Fruit fly (Drosophila melanogaster) whole organism, prepupa: ENCODE data around the gene Kah.

Source experiments
- Blimp-1 ChIP-seq: fragments of 200-800 bp; sonication (Bioruptor generic); optimal IDR thresholded peaks from 3 replicates; lab custom pipeline; 2017; ENCODE audit warnings: missing biosample characterization, missing genetic modification characterization, mild to moderate bottlenecking, moderate library complexity, missing genetic modification reagents
- CG10669 ChIP-seq: fragments of 200-800 bp; sonication (Bioruptor generic); optimal IDR thresholded peaks from 3 replicates; lab custom pipeline; 2018; ENCODE audit warnings: missing biosample characterization, mild to moderate bottlenecking, missing genetic modification characterization, moderate library complexity
- CG11294 ChIP-seq: fragments of 200-800 bp; sonication (Bioruptor generic); IDR thresholded peaks from 2 replicates; pipeline ENCODE4 v1.3.6; 2022; ENCODE audit warnings: missing biosample characterization, missing genetic modification characterization
- CG11762 ChIP-seq: fragments of 200-800 bp; sonication (Bioruptor generic); optimal IDR thresholded peaks from 3 replicates; lab custom pipeline; 2016; ENCODE audit warnings: missing biosample characterization, missing genetic modification characterization; ENCODE audit not compliant: insufficient read depth
- CG11902 ChIP-seq: fragments of 200-800 bp; sonication (Bioruptor generic); optimal IDR thresholded peaks from 3 replicates; lab custom pipeline; 2016; ENCODE audit warnings: missing biosample characterization, missing genetic modification characterization
- CG15336 ChIP-seq: fragments of 200-800 bp; sonication (Bioruptor generic); IDR thresholded peaks from 2 replicates; pipeline ENCODE4 v1.3.6; 2022; ENCODE audit warnings: missing biosample characterization, missing genetic modification characterization
- CG1621 ChIP-seq: fragments of 200-800 bp; sonication (Bioruptor generic); optimal IDR thresholded peaks from 3 replicates; lab custom pipeline; 2018; ENCODE audit warnings: missing biosample characterization, mild to moderate bottlenecking, missing genetic modification characterization
- CG16779 ChIP-seq: fragments of 200-800 bp; sonication (Bioruptor generic); optimal IDR thresholded peaks from 3 replicates; lab custom pipeline; 2017; ENCODE audit warnings: missing biosample characterization, mild to moderate bottlenecking, missing genetic modification characterization
- CG31627 ChIP-seq: fragments of 200-800 bp; sonication (Bioruptor generic); optimal IDR thresholded peaks from 3 replicates; lab custom pipeline; 2016; ENCODE audit warnings: missing biosample characterization, missing genetic modification characterization
- CG32006 ChIP-seq: fragments of 200-800 bp; sonication (Bioruptor generic); optimal IDR thresholded peaks from 3 replicates; lab custom pipeline; 2017; ENCODE audit warnings: missing biosample characterization, mild to moderate bottlenecking, missing genetic modification characterization
- CG34406 ChIP-seq: fragments of 200-800 bp; sonication (Bioruptor generic); optimal IDR thresholded peaks from 3 replicates; lab custom pipeline; 2016; ENCODE audit warnings: missing biosample characterization, missing genetic modification characterization
- CG6163 ChIP-seq: fragments of 200-800 bp; sonication (Bioruptor generic); IDR thresholded peaks from 3 replicates; pipeline ENCODE4 v1.3.6; 2022; ENCODE audit warnings: missing biosample characterization, missing genetic modification characterization
- CG6276 ChIP-seq: fragments of 200-800 bp; sonication (Bioruptor generic); optimal IDR thresholded peaks from 2 replicates; lab custom pipeline; 2017; ENCODE audit warnings: missing biosample characterization, mild to moderate bottlenecking, missing genetic modification characterization
- CG6792 ChIP-seq: fragments of 200-800 bp; sonication (Bioruptor generic); optimal IDR thresholded peaks from 3 replicates; lab custom pipeline; 2016; ENCODE audit warnings: missing biosample characterization, missing genetic modification characterization
- CG6808 ChIP-seq: fragments of 200-800 bp; sonication (Bioruptor generic); optimal IDR thresholded peaks from 3 replicates; lab custom pipeline; 2017; ENCODE audit warnings: missing biosample characterization, missing genetic modification characterization, mild to moderate bottlenecking, moderate library complexity, missing genetic modification reagents
- CG7368 ChIP-seq: fragments of 200-800 bp; sonication (Bioruptor generic); optimal IDR thresholded peaks from 3 replicates; lab custom pipeline; 2016; ENCODE audit warnings: missing biosample characterization, missing genetic modification characterization
- CG8319 ChIP-seq: fragments of 200-800 bp; sonication (Bioruptor generic); optimal IDR thresholded peaks from 3 replicates; lab custom pipeline; 2016; ENCODE audit warnings: missing biosample characterization, missing genetic modification characterization
- CG8632 ChIP-seq: fragments of 200-800 bp; sonication (Bioruptor generic); optimal IDR thresholded peaks from 3 replicates; lab custom pipeline; 2016; ENCODE audit warnings: missing biosample characterization, missing genetic modification characterization
- CG9139 ChIP-seq: fragments of 200-800 bp; sonication (Bioruptor generic); optimal IDR thresholded peaks from 3 replicates; lab custom pipeline; 2017; ENCODE audit warnings: missing biosample characterization, mild to moderate bottlenecking, missing genetic modification characterization
- Ets21C ChIP-seq: fragments of 200-800 bp; sonication (Bioruptor generic); optimal IDR thresholded peaks from 3 replicates; lab custom pipeline; 2016; ENCODE audit warnings: missing biosample characterization, missing genetic modification characterization
- Ets96B ChIP-seq: fragments of 200-800 bp; optimal IDR thresholded peaks from 2 replicates; lab custom pipeline; 2019; ENCODE audit warnings: missing biosample characterization, mild to moderate bottlenecking, missing genetic modification characterization, moderate library complexity
- Gug ChIP-seq: fragments of 200-800 bp; sonication (Bioruptor generic); IDR thresholded peaks from 2 replicates; pipeline ENCODE4 v1.3.6; 2022; ENCODE audit warnings: missing biosample characterization, missing genetic modification characterization
- Hr38 ChIP-seq: sonication (Bioruptor generic); optimal IDR thresholded peaks from 2 replicates; lab custom pipeline; 2016; ENCODE audit warnings: missing biosample characterization, missing genetic modification characterization
- Hr39 ChIP-seq: fragments of 200-800 bp; sonication (Bioruptor generic); optimal IDR thresholded peaks from 2 replicates; lab custom pipeline; 2016; ENCODE audit warnings: missing biosample characterization, missing genetic modification characterization
- Lpt ChIP-seq: fragments of 200-800 bp; sonication (Bioruptor generic); optimal IDR thresholded peaks from 3 replicates; lab custom pipeline; 2016; ENCODE audit warnings: missing biosample characterization, missing genetic modification characterization
- Met ChIP-seq: fragments of 200-800 bp; sonication (Bioruptor generic); optimal IDR thresholded peaks from 3 replicates; lab custom pipeline; 2016; ENCODE audit warnings: missing biosample characterization, missing genetic modification characterization
- Sox102F ChIP-seq: fragments of 200-800 bp; sonication (Bioruptor generic); optimal IDR thresholded peaks from 2 replicates; lab custom pipeline; 2016; ENCODE audit warnings: missing biosample characterization, mild to moderate bottlenecking, missing genetic modification characterization
- Sox14 ChIP-seq: fragments of 200-800 bp; sonication (Bioruptor generic); optimal IDR thresholded peaks from 3 replicates; lab custom pipeline; 2016; ENCODE audit warnings: missing biosample characterization, missing genetic modification characterization
- Sox15 ChIP-seq: fragments of 200-800 bp; sonication (Bioruptor generic); optimal IDR thresholded peaks from 3 replicates; lab custom pipeline; 2016; ENCODE audit warnings: missing biosample characterization, missing genetic modification characterization
- achi ChIP-seq: fragments of 200-800 bp; sonication (Bioruptor generic); optimal IDR thresholded peaks from 3 replicates; lab custom pipeline; 2016; ENCODE audit warnings: missing biosample characterization, missing genetic modification characterization
- acj6 ChIP-seq: fragments of 200-800 bp; sonication (Bioruptor generic); optimal IDR thresholded peaks from 3 replicates; lab custom pipeline; 2016; ENCODE audit warnings: missing biosample characterization, missing genetic modification characterization
- cyc ChIP-seq: fragments of 200-800 bp; sonication (Bioruptor generic); optimal IDR thresholded peaks from 3 replicates; lab custom pipeline; 2016; ENCODE audit warnings: missing biosample characterization, missing genetic modification characterization
- dsx ChIP-seq: fragments of 200-800 bp; optimal IDR thresholded peaks from 3 replicates; lab custom pipeline; 2019; ENCODE audit warnings: missing biosample characterization, mild to moderate bottlenecking, missing genetic modification characterization, moderate library complexity; ENCODE audit not compliant: poor library complexity, severe bottlenecking
- eg ChIP-seq: fragments of 200-800 bp; sonication (Bioruptor generic); IDR thresholded peaks from 3 replicates; pipeline ENCODE4 v1.3.6; 2022; ENCODE audit warnings: missing biosample characterization, missing genetic modification characterization
- esn ChIP-seq: fragments of 200-800 bp; sonication (Bioruptor generic); optimal IDR thresholded peaks from 2 replicates; lab custom pipeline; 2016; ENCODE audit warnings: missing biosample characterization, mild to moderate bottlenecking, missing genetic modification characterization, moderate library complexity
- fd59A ChIP-seq: fragments of 200-800 bp; sonication (Bioruptor generic); optimal IDR thresholded peaks from 2 replicates; lab custom pipeline; 2017; ENCODE audit warnings: missing biosample characterization, mild to moderate bottlenecking, missing genetic modification characterization, missing genetic modification reagents
- fd85E ChIP-seq: fragments of 200-800 bp; sonication (Bioruptor generic); optimal IDR thresholded peaks from 3 replicates; lab custom pipeline; 2016; ENCODE audit warnings: missing biosample characterization, missing genetic modification characterization
- fkh ChIP-seq: fragments of 200-800 bp; sonication (Bioruptor generic); optimal IDR thresholded peaks from 3 replicates; lab custom pipeline; 2017; ENCODE audit warnings: missing biosample characterization, mild to moderate bottlenecking, missing genetic modification characterization, moderate library complexity
- lz ChIP-seq: fragments of 200-800 bp; sonication (Bioruptor generic); optimal IDR thresholded peaks from 3 replicates; lab custom pipeline; 2016; ENCODE audit warnings: missing biosample characterization, missing genetic modification characterization
- net ChIP-seq: fragments of 200-800 bp; sonication (Bioruptor generic); optimal IDR thresholded peaks from 3 replicates; lab custom pipeline; 2016; ENCODE audit warnings: missing biosample characterization, missing genetic modification characterization
- pdm3 ChIP-seq: fragments of 200-800 bp; sonication (Bioruptor generic); optimal IDR thresholded peaks from 3 replicates; lab custom pipeline; 2016; ENCODE audit warnings: missing biosample characterization, missing genetic modification characterization
- salr ChIP-seq, 2 experiments: fragments of 200-800 bp; sonication (Bioruptor generic); optimal IDR thresholded peaks; 3 replicates each; lab custom pipeline; 2016 to 2018; ENCODE audit warnings: missing biosample characterization in 2 of 2, missing genetic modification characterization in 2 of 2, mild to moderate bottlenecking in 1 of 2
- spab ChIP-seq: fragments of 200-800 bp; sonication (Bioruptor generic); optimal IDR thresholded peaks from 2 replicates; lab custom pipeline; 2017; ENCODE audit warnings: missing biosample characterization, mild to moderate bottlenecking, missing genetic modification characterization, missing genetic modification reagents
- svp ChIP-seq: fragments of 200-800 bp; sonication (Bioruptor generic); peaks from one replicate; lab custom pipeline; 2016; ENCODE audit warnings: missing biosample characterization, missing genetic modification characterization
- vri ChIP-seq: fragments of 200-800 bp; sonication (Bioruptor generic); optimal IDR thresholded peaks from 3 replicates; lab custom pipeline; 2016; ENCODE audit warnings: missing biosample characterization, mild to moderate bottlenecking, missing genetic modification characterization

The Kah gene

dm6 chr3L:591370-591769, 2.3 kb upstream of the Kah start (continued):
- no peak for TF ChIP-seq CG11902
- peak; percentile 79 for TF ChIP-seq CG6163 (GFP tag; lab: Robert Waterston, UW)
- TF ChIP-seq CG6792: no peak
- no peak for TF ChIP-seq CG31627 (GFP tag; lab: Kevin White, UChicago)
- TF ChIP-seq CG1621 (tag; lab: Kevin White, UChicago): peak; percentile 26
- TF ChIP-seq Sox15 (GFP tag; lab: Kevin White, UChicago): no peak
- no peak for TF ChIP-seq svp (GFP tag; lab: Kevin White, UChicago)
- TF ChIP-seq CG8632 (GFP tag; lab: Kevin White, UChicago): no peak
- no peak for TF ChIP-seq lz (GFP tag; lab: Kevin White, UChicago)
- peak; percentile 45 for TF ChIP-seq dsx (GFP tag; lab: Kevin White, UChicago)
- TF ChIP-seq Blimp-1 (GFP tag; lab: Kevin White, UChicago): no peak
- TF ChIP-seq CG6808 (GFP tag; lab: Kevin White, UChicago): no peak
- no peak for TF ChIP-seq CG11294 (GFP tag; lab: Robert Waterston, UW)
- no peak for TF ChIP-seq Sox14
- no peak for TF ChIP-seq CG6276
- TF ChIP-seq esn: no peak
- no peak for TF ChIP-seq fd85E (GFP tag; lab: Kevin White, UChicago)
- no peak for TF ChIP-seq spab (GFP tag; lab: Kevin White, UChicago)
- TF ChIP-seq salr (GFP tag; optimal IDR thresholded peaks at IDR 0.05; lab: Kevin White, UChicago): no peak
- TF ChIP-seq fkh (GFP tag; lab: Kevin White, UChicago): no peak
- no peak for TF ChIP-seq CG34406
- TF ChIP-seq CG7368 (GFP tag; lab: Kevin White, UChicago): no peak
- TF ChIP-seq achi (GFP tag; lab: Kevin White, UChicago): no peak
- TF ChIP-seq acj6: no peak
- no peak for TF ChIP-seq Hr39 (GFP tag; lab: Kevin White, UChicago)
- no peak for TF ChIP-seq net
- TF ChIP-seq CG16779: no peak
- TF ChIP-seq CG32006 (GFP tag; lab: Kevin White, UChicago): no peak
- TF ChIP-seq fd59A: peak; percentile 17

- TF ChIP-seq Sox102F (GFP tag; lab: Kevin White, UChicago) (no peak), CG8319 (GFP tag; lab: Kevin White, UChicago) (peak; percentile 77), Met (no peak), Hr39 (GFP tag; lab: Kevin White, UChicago) (peak; percentile 77), CG6163 (GFP tag; lab: Robert Waterston, UW) (peak; percentile 96), dsx (GFP tag; lab: Kevin White, UChicago) (peak; percentile 82), CG15336 (GFP tag; lab: Robert Waterston, UW) (peak; percentile 88), Ets96B (tag; lab: Kevin White, UChicago) (peak; percentile 85), salr (GFP tag; optimal IDR thresholded peaks at IDR 0.05; lab: Kevin White, UChicago) (peak; percentile 66 to 87), CG9139 (GFP tag; lab: Kevin White, UChicago) (peak; percentile 84), pdm3 (peak; percentile 86), CG34406 (peak; percentile 80), CG31627 (GFP tag; lab: Kevin White, UChicago) (peak; percentile 71), fd85E (GFP tag; lab: Kevin White, UChicago) (peak; percentile 26), vri (no peak), Blimp-1 (GFP tag; lab: Kevin White, UChicago) (no peak), CG1621 (tag; lab: Kevin White, UChicago) (peak; percentile 88), Sox14 (peak; percentile 90), net (peak; percentile 91), Ets21C (no peak), CG11762 (GFP tag; lab: Kevin White, UChicago) (peak; percentile 51), eg (GFP tag; lab: Robert Waterston, UW) (peak; percentile 94), cyc (GFP tag; lab: Kevin White, UChicago) (peak; percentile 79), Gug (GFP tag; lab: Robert Waterston, UW) (peak; percentile 87), Sox15 (GFP tag; lab: Kevin White, UChicago) (peak; percentile 74), svp (GFP tag; lab: Kevin White, UChicago) (no peak), CG7368 (GFP tag; lab: Kevin White, UChicago) (peak; percentile 84), CG10669 (peak; percentile 88), CG6792 (peak; percentile 84), CG11902 (peak; percentile 84), CG16779 (peak; percentile 80), Hr38 (GFP tag; lab: Kevin White, UChicago) (peak; percentile 9), fd59A (peak; percentile 85), Lpt (GFP tag; lab: Kevin White, UChicago) (peak; percentile 69)
Measured at dm6 chr3L:589290-590281, 512 bp upstream of the Kah start.
